Worm (Caenorhabditis elegans) whole organism, L2 larva: Measurements from ENCODE around the gene btb-6.

Experiments
- C34F6.9 ChIP-seq: fragments of 150-350 bp; optimal IDR thresholded peaks from 2 replicates; lab custom pipeline; 2014; ENCODE audit warnings: missing biosample characterization, missing genetic modification characterization
- Y55F3AM.14 ChIP-seq: fragments of 200-800 bp; sonication (Bioruptor generic); optimal IDR thresholded peaks from 2 replicates; lab custom pipeline; 2018; ENCODE audit warnings: mild to moderate bottlenecking, missing genetic modification characterization, missing compliant biosample characterization
- ZK546.5 ChIP-seq: sonication (generic microtip); optimal IDR thresholded peaks from 2 replicates; lab custom pipeline; 2017; ENCODE audit warnings: missing biosample characterization, missing genetic modification characterization
- alr-1 ChIP-seq: fragments of 150-350 bp; optimal IDR thresholded peaks from 2 replicates; lab custom pipeline; 2014; ENCODE audit warnings: missing biosample characterization, missing genetic modification characterization
- aly-2 ChIP-seq: fragments of 150-350 bp; optimal IDR thresholded peaks from 2 replicates; lab custom pipeline; 2014; ENCODE audit warnings: missing biosample characterization, missing genetic modification characterization
- ama-1 ChIP-seq: fragments of 150-350 bp; optimal IDR thresholded peaks from 2 replicates; lab custom pipeline; 2018; ENCODE audit warnings: inconsistent platforms
- blmp-1 ChIP-seq: sonication (generic microtip); optimal IDR thresholded peaks from 2 replicates; lab custom pipeline; 2017; ENCODE audit warnings: missing genetic modification characterization, mild to moderate bottlenecking, missing compliant biosample characterization, antibody characterized with exemption, moderate library complexity; ENCODE audit not compliant: insufficient read depth
- ceh-16 ChIP-seq: fragments of 150-350 bp; optimal IDR thresholded peaks from 2 replicates; lab custom pipeline; 2014; ENCODE audit warnings: missing biosample characterization, missing genetic modification characterization
- ceh-82 ChIP-seq: fragments of 150-350 bp; optimal IDR thresholded peaks from 2 replicates; lab custom pipeline; 2014; ENCODE audit warnings: missing biosample characterization, missing genetic modification characterization
- crh-2 ChIP-seq: sonication (generic microtip); optimal IDR thresholded peaks from 2 replicates; lab custom pipeline; 2017; ENCODE audit warnings: missing biosample characterization, missing genetic modification characterization
- egl-27 ChIP-seq: sonication (generic microtip); optimal IDR thresholded peaks from 3 replicates; lab custom pipeline; 2017; ENCODE audit warnings: missing biosample characterization, missing genetic modification reagents, missing genetic modification characterization
- elt-1 ChIP-seq: fragments of 150-350 bp; optimal IDR thresholded peaks from 2 replicates; lab custom pipeline; 2014; ENCODE audit warnings: missing biosample characterization, missing genetic modification characterization
- elt-3 ChIP-seq: sonication (generic microtip); optimal IDR thresholded peaks from 2 replicates; lab custom pipeline; 2017; ENCODE audit warnings: missing biosample characterization, missing genetic modification characterization
- fos-1 ChIP-seq: fragments of 150-350 bp; optimal IDR thresholded peaks from 2 replicates; lab custom pipeline; 2014; ENCODE audit warnings: missing biosample characterization, missing genetic modification characterization
- lin-39 ChIP-seq: fragments of 150-350 bp; optimal IDR thresholded peaks from 2 replicates; lab custom pipeline; 2014; ENCODE audit warnings: missing biosample characterization, missing genetic modification reagents, missing genetic modification characterization
- lsy-2 ChIP-seq, 2 experiments: fragments of 150-350 bp in 1 of 2; sonication (generic microtip) in 1 of 2; optimal IDR thresholded peaks; 2 replicates each; lab custom pipeline; 2014 to 2017; ENCODE audit warnings: missing biosample characterization in 2 of 2, missing genetic modification characterization in 2 of 2
- mab-5 ChIP-seq: fragments of 150-350 bp; optimal IDR thresholded peaks from 2 replicates; lab custom pipeline; 2014; ENCODE audit warnings: missing biosample characterization, missing genetic modification characterization
- mbf-1 ChIP-seq: sonication (generic microtip); optimal IDR thresholded peaks from 2 replicates; lab custom pipeline; 2017; ENCODE audit warnings: missing biosample characterization, missing genetic modification characterization
- mdl-1 ChIP-seq, 2 experiments: fragments of 150-350 bp in 1 of 2; sonication (generic microtip) in 1 of 2; optimal IDR thresholded peaks; 2 replicates each; lab custom pipeline; 2017; ENCODE audit warnings: missing biosample characterization in 2 of 2, missing genetic modification characterization in 2 of 2
- nhr-10 ChIP-seq: sonication (generic microtip); optimal IDR thresholded peaks from 2 replicates; lab custom pipeline; 2017; ENCODE audit warnings: missing biosample characterization, missing genetic modification characterization
- nhr-11 ChIP-seq: fragments of 150-350 bp; optimal IDR thresholded peaks from 2 replicates; lab custom pipeline; 2014; ENCODE audit warnings: missing biosample characterization, missing genetic modification characterization
- nhr-12 ChIP-seq: fragments of 150-350 bp; optimal IDR thresholded peaks from 2 replicates; lab custom pipeline; 2014; ENCODE audit warnings: missing biosample characterization, missing genetic modification characterization
- nhr-21 ChIP-seq: fragments of 150-350 bp; optimal IDR thresholded peaks from 2 replicates; lab custom pipeline; 2014; ENCODE audit warnings: missing biosample characterization, missing genetic modification characterization
- nhr-23 ChIP-seq: fragments of 150-350 bp; optimal IDR thresholded peaks from 2 replicates; lab custom pipeline; 2014; ENCODE audit warnings: missing biosample characterization, missing genetic modification reagents, missing genetic modification characterization
- nhr-237 ChIP-seq: fragments of 150-350 bp; optimal IDR thresholded peaks from 2 replicates; lab custom pipeline; 2014; ENCODE audit warnings: missing biosample characterization, missing genetic modification characterization
- nhr-25 ChIP-seq: fragments of 150-350 bp; sonication (generic microtip); optimal IDR thresholded peaks from 3 replicates; lab custom pipeline; 2014; ENCODE audit warnings: missing biosample characterization, missing genetic modification characterization
- nhr-6 ChIP-seq: fragments of 150-350 bp; optimal IDR thresholded peaks from 2 replicates; lab custom pipeline; 2014; ENCODE audit warnings: missing biosample characterization, missing genetic modification characterization
- nhr-77 ChIP-seq: fragments of 150-350 bp; optimal IDR thresholded peaks from 2 replicates; lab custom pipeline; 2014; ENCODE audit warnings: missing biosample characterization, missing genetic modification characterization
- skn-1 ChIP-seq: sonication (generic microtip); optimal IDR thresholded peaks from 2 replicates; lab custom pipeline; 2017; ENCODE audit warnings: missing biosample characterization, missing genetic modification characterization
- sma-3 ChIP-seq: sonication (generic microtip); optimal IDR thresholded peaks from 2 replicates; lab custom pipeline; 2016; ENCODE audit warnings: missing genetic modification reagents, missing genetic modification characterization, missing compliant biosample characterization
- snpc-4 ChIP-seq: fragments of 150-350 bp; optimal IDR thresholded peaks from 2 replicates; lab custom pipeline; 2014; ENCODE audit warnings: missing biosample characterization, missing genetic modification characterization
- unc-39 ChIP-seq: fragments of 150-350 bp; optimal IDR thresholded peaks from 2 replicates; lab custom pipeline; 2014; ENCODE audit warnings: missing biosample characterization, missing genetic modification characterization
- unc-55 ChIP-seq: fragments of 150-350 bp; sonication (generic microtip); optimal IDR thresholded peaks from 3 replicates; lab custom pipeline; 2014; ENCODE audit warnings: missing biosample characterization, missing genetic modification reagents, missing genetic modification characterization
- unc-62 ChIP-seq: fragments of 150-350 bp; optimal IDR thresholded peaks from 2 replicates; lab custom pipeline; 2014; ENCODE audit warnings: missing biosample characterization, missing genetic modification reagents, missing genetic modification characterization
- zag-1 ChIP-seq: fragments of 150-350 bp; optimal IDR thresholded peaks from 2 replicates; lab custom pipeline; 2014; ENCODE audit warnings: missing biosample characterization, missing genetic modification characterization
- ztf-11 ChIP-seq: sonication (generic microtip); optimal IDR thresholded peaks from 2 replicates; lab custom pipeline; 2017; ENCODE audit warnings: missing biosample characterization, missing genetic modification characterization
- ztf-4 ChIP-seq: fragments of 150-350 bp; optimal IDR thresholded peaks from 2 replicates; lab custom pipeline; 2014; ENCODE audit warnings: missing biosample characterization, missing genetic modification characterization

The btb-6 gene

DNA sequence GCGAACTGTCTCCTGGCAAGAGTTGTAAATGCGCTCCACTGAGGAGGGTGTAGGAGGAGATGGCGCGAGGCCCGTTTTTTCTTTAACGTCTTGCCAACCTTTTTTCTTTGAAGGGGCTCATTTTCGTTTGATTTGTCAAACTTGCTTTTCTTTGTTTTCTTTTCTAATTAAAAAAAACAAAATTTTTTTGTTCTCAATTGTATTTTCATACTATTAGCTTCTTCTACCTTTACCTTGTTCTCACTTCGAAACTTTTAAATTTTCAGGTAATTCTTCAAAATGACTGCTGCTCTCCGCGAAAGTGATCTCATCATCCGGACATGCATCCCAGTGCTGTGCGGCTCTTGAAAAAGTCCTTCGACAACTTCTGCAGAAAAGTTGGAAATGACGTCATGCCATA is 5.1 kb upstream of the btb-6 start, which contains the start of gene fbxa-184:
Gene fbxa-184 (plus strand): TSS at position 301 of the 400 bp plus-strand sequence.
- no peak for TF ChIP-seq ztf-11
- TF ChIP-seq unc-62: no peak
- TF ChIP-seq zag-1 (tag; lab: Kevin White, UChicago): no peak
- TF ChIP-seq nhr-237 (tag; lab: Kevin White, UChicago): no peak
- TF ChIP-seq nhr-6: no peak
- no peak for TF ChIP-seq nhr-11
- no peak for TF ChIP-seq nhr-12 (tag; lab: Kevin White, UChicago)
- no peak for TF ChIP-seq mbf-1 (tag; lab: Kevin White, UChicago)
- TF ChIP-seq nhr-77 (tag; lab: Kevin White, UChicago): no peak
- TF ChIP-seq Y55F3AM.14 (GFP tag; lab: Kevin White, UChicago): no peak
- TF ChIP-seq elt-3 (tag; lab: Kevin White, UChicago): no peak
- TF ChIP-seq mab-5 (tag; lab: Kevin White, UChicago): no peak
- TF ChIP-seq unc-55: no peak

DNA sequence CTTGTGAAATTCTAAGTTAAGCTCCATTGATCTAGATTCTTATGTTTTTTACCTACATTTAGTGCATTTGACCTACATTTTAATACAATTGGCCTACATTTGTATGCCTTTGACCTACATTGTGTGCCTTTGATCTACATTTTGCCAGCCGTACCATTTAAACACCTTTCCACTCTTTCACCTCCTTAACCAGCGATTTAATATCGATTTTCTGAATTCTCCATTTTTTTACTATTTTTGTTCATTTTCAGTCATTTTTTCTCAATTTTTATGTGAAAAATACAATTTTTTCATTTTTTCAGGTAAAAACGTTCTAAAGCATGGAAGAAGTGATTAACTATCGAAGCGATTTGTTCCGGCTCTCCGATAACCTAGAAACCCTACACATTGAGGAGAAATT is 2.2 kb upstream of the btb-6 start, which contains the start of gene btb-7:
Gene btb-7 (plus strand): TSS at position 301 of the 400 bp plus-strand sequence.
- TF ChIP-seq unc-55 (no peak), sma-3 (GFP tag; lab: Kevin White, UChicago) (no peak), nhr-10 (tag; lab: Kevin White, UChicago) (no peak), nhr-23 (tag; lab: Kevin White, UChicago) (no peak), nhr-11 (no peak), ama-1 (lab: Kevin White, UChicago) (no peak), nhr-25 (no peak), egl-27 (tag; lab: Kevin White, UChicago) (no peak), unc-39 (tag; lab: Kevin White, UChicago) (no peak), fos-1 (tag; lab: Kevin White, UChicago) (no peak), aly-2 (no peak), alr-1 (no peak), snpc-4 (no peak)

DNA sequence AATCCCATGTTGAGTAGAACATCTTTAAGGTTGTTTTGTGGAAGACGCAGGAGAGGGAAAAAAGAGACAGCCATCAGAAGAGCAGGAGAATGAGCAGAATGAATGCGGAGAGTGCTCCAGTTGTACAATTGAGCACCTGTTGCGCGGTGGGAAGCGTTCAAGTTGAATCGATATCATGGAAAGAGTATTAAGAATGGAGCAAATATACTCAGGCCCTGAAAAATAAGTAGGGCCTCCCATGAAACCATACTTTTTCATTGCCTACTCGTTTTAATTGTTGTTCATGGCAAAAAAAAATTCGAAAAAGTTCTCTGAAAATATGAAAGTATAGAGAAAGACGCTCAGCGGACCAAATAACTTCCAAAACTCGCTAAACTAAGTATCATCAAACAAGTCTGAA is 4.0 kb downstream of the btb-6 start, which contains the start of gene fbxb-48:
Gene fbxb-48 (minus strand): TSS at position 101 of the 400 bp plus-strand sequence.
- no peak for TF ChIP-seq fos-1 (tag; lab: Kevin White, UChicago)
- no peak for TF ChIP-seq nhr-23 (tag; lab: Kevin White, UChicago)
- no peak for TF ChIP-seq crh-2 (tag; lab: Kevin White, UChicago)
- TF ChIP-seq elt-1: no peak
- no peak for TF ChIP-seq unc-55
- no peak for TF ChIP-seq skn-1
- no peak for TF ChIP-seq nhr-11
- TF ChIP-seq ZK546.5 (tag; lab: Kevin White, UChicago): no peak
- TF ChIP-seq lsy-2 (tag; optimal IDR thresholded peaks at IDR 0.05; lab: Kevin White, UChicago): no peak
- TF ChIP-seq nhr-10 (tag; lab: Kevin White, UChicago): no peak
- no peak for TF ChIP-seq lin-39 (tag; lab: Kevin White, UChicago)
- TF ChIP-seq elt-3 (tag; lab: Kevin White, UChicago): no peak
- no peak for TF ChIP-seq C34F6.9 (tag; lab: Kevin White, UChicago)

DNA sequence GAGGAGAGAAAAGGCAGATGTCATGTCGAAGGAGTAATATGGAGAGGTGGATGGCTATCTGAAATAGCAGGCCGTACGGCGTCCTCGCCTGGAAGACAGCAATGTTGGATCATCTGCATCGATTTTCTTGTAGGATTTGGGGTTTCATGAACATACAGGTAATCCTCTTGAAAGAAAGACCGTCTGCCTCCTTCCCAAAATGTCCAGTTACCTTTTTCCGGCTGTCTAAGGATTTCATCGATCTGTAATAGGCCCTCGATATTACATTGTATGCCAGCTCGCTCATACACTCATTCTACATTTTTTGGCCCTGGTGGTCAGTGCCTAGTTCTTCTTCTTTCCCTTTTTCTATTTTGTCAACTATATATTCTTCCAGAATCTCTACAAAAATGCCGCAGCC is 7.3 kb downstream of the btb-6 start, which contains the start of the genes fbxb-5 and btb-8:
Gene fbxb-5 (minus strand): TSS at position 101 of the 400 bp plus-strand sequence.
Gene btb-8 (plus strand): TSS at position 377 of the 400 bp plus-strand sequence.
- TF ChIP-seq nhr-12 (tag; lab: Kevin White, UChicago) (no peak), ceh-16 (tag; lab: Kevin White, UChicago) (no peak), unc-62 (no peak), C34F6.9 (tag; lab: Kevin White, UChicago) (no peak), elt-3 (tag; lab: Kevin White, UChicago) (no peak), unc-39 (tag; lab: Kevin White, UChicago) (no peak), ceh-82 (tag; lab: Kevin White, UChicago) (no peak), nhr-25 (no peak), nhr-21 (tag; lab: Kevin White, UChicago) (no peak), blmp-1 (tag; lab: Kevin White, UChicago) (no peak)

DNA sequence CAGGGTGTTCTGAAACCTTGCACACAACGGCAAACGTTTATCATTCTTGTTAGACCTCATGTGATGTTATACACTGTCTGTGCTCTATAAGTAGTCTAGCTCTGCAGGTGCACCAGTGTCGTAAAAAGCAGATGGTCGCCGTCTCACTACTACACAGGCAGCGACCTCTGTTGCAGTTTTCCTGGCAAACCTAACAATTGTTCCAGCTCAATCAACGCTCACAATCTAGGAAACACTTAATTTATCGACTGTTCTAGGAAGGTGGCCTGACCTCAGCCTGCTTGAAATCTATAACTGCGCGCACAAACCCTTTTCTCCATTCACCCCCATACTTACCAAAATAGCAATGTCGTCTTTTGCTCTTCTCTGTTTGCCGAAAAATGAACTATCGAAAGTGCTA is 9.2 kb downstream of the btb-6 start, which contains the start of gene fbxb-11:
Gene fbxb-11 (plus strand): TSS at position 301 of the 400 bp plus-strand sequence.
- TF ChIP-seq sma-3 (GFP tag; lab: Kevin White, UChicago) (no peak), nhr-10 (tag; lab: Kevin White, UChicago) (no peak), skn-1 (no peak), ceh-16 (tag; lab: Kevin White, UChicago) (no peak), mdl-1 (tag; optimal IDR thresholded peaks at IDR 0.05; lab: Kevin White, UChicago) (no peak), nhr-11 (no peak), nhr-21 (tag; lab: Kevin White, UChicago) (no peak), nhr-237 (tag; lab: Kevin White, UChicago) (no peak), elt-3 (tag; lab: Kevin White, UChicago) (no peak), ztf-11 (no peak), ztf-4 (no peak), elt-1 (no peak), alr-1 (no peak), crh-2 (tag; lab: Kevin White, UChicago) (no peak)
- TF ChIP-seq, all 48 proteins: peak for 0
